Worm (Caenorhabditis elegans) whole organism, L4 larva: ENCODE measurements around the gene mrps-31.

Experiments used
- F10B5.3 ChIP-seq: sonication (generic microtip); optimal IDR thresholded peaks from 2 replicates; lab custom pipeline; 2016; ENCODE audit warnings: mild to moderate bottlenecking, missing genetic modification characterization, missing compliant biosample characterization
- T26A8.4 ChIP-seq: fragments of 200-800 bp; sonication (Bioruptor generic); IDR thresholded peaks from 2 replicates; pipeline ENCODE4 v1.3.6; 2022; ENCODE audit warnings: missing genetic modification characterization, missing compliant biosample characterization
- Y48G9A.11 ChIP-seq: fragments of 200-800 bp; sonication (Bioruptor generic); IDR thresholded peaks from 2 replicates; pipeline ENCODE4 v1.3.6; 2022; ENCODE audit warnings: missing genetic modification reagents, missing genetic modification characterization, missing compliant biosample characterization
- Y75B8A.6 ChIP-seq: fragments of 200-800 bp; sonication (Bioruptor generic); IDR thresholded peaks from 2 replicates; pipeline ENCODE4 v1.3.6; 2022; ENCODE audit warnings: missing genetic modification reagents, missing genetic modification characterization, missing compliant biosample characterization
- ZK546.5 ChIP-seq, 2 experiments: sonication (generic microtip); optimal IDR thresholded peaks; 2 replicates each; lab custom pipeline; 2017; ENCODE audit warnings: missing biosample characterization in 2 of 2, missing genetic modification characterization in 2 of 2
- aly-2 ChIP-seq: sonication (generic microtip); optimal IDR thresholded peaks from 2 replicates; lab custom pipeline; 2018; ENCODE audit warnings: missing biosample characterization, missing genetic modification characterization
- ama-1 ChIP-seq: fragments of 150-350 bp; optimal IDR thresholded peaks from 2 replicates; lab custom pipeline; 2014; ENCODE audit warnings: inconsistent platforms, mixed read lengths
- attf-4 ChIP-seq: sonication (generic microtip); optimal IDR thresholded peaks from 3 replicates; lab custom pipeline; 2017; ENCODE audit warnings: missing biosample characterization, missing genetic modification characterization
- ceh-28 ChIP-seq: fragments of 150-350 bp; optimal IDR thresholded peaks from 2 replicates; lab custom pipeline; 2014; ENCODE audit warnings: missing biosample characterization, missing genetic modification reagents, missing genetic modification characterization
- ceh-62 ChIP-seq: sonication (generic microtip); optimal IDR thresholded peaks from 2 replicates; lab custom pipeline; 2017; ENCODE audit warnings: missing biosample characterization, missing genetic modification characterization
- cey-2 ChIP-seq: sonication (generic microtip); optimal IDR thresholded peaks from 3 replicates; lab custom pipeline; 2017; ENCODE audit warnings: missing genetic modification characterization, mild to moderate bottlenecking, missing compliant biosample characterization, antibody characterized with exemption, borderline replicate concordance; ENCODE audit not compliant: insufficient read depth
- ctbp-1 ChIP-seq: fragments of 200-800 bp; sonication (Bioruptor generic); IDR thresholded peaks from 2 replicates; pipeline ENCODE4 v1.3.6; 2022; ENCODE audit warnings: missing genetic modification reagents, missing genetic modification characterization, missing compliant biosample characterization
- daf-12 ChIP-seq: fragments of 150-350 bp; optimal IDR thresholded peaks from 2 replicates; lab custom pipeline; 2014; ENCODE audit warnings: missing biosample characterization, missing genetic modification reagents, missing genetic modification characterization
- dmd-6 ChIP-seq: fragments of 200-800 bp; sonication (Bioruptor generic); IDR thresholded peaks from 2 replicates; pipeline ENCODE4 v1.3.6; 2022; ENCODE audit warnings: missing genetic modification reagents, missing genetic modification characterization, missing compliant biosample characterization
- egl-43 ChIP-seq: fragments of 200-800 bp; sonication (Bioruptor generic); IDR thresholded peaks from 2 replicates; pipeline ENCODE4 v1.3.6; 2022; ENCODE audit warnings: missing genetic modification reagents, missing genetic modification characterization, missing compliant biosample characterization
- fkh-10 ChIP-seq: fragments of 150-350 bp; optimal IDR thresholded peaks from 2 replicates; lab custom pipeline; 2014; ENCODE audit warnings: missing biosample characterization, missing genetic modification reagents, missing genetic modification characterization
- fos-1 ChIP-seq: fragments of 150-350 bp; optimal IDR thresholded peaks from 2 replicates; lab custom pipeline; 2014; ENCODE audit warnings: missing biosample characterization, missing genetic modification characterization
- hlh-11 ChIP-seq: fragments of 200-800 bp; sonication (Bioruptor generic); optimal IDR thresholded peaks from 2 replicates; lab custom pipeline; 2018; ENCODE audit warnings: mild to moderate bottlenecking, missing genetic modification characterization, missing compliant biosample characterization
- hlh-30 ChIP-seq: sonication (generic microtip); optimal IDR thresholded peaks from 2 replicates; lab custom pipeline; 2017; ENCODE audit warnings: antibody characterized with exemption, mild to moderate bottlenecking, missing genetic modification characterization, missing compliant biosample characterization; ENCODE audit not compliant: insufficient read depth
- hmg-1.1 ChIP-seq: fragments of 200-800 bp; sonication (Bioruptor generic); IDR thresholded peaks from 2 replicates; pipeline ENCODE4 v1.3.6; 2022; ENCODE audit warnings: missing genetic modification reagents, missing genetic modification characterization, missing compliant biosample characterization
- jun-1 ChIP-seq: fragments of 150-350 bp; optimal IDR thresholded peaks from 2 replicates; lab custom pipeline; 2014; ENCODE audit warnings: missing biosample characterization, missing genetic modification reagents, missing genetic modification characterization
- lin-1 ChIP-seq: fragments of 200-800 bp; sonication (Bioruptor generic); IDR thresholded peaks from 2 replicates; pipeline ENCODE4 v1.3.6; 2022; ENCODE audit warnings: missing genetic modification reagents, missing genetic modification characterization, missing compliant biosample characterization
- lin-13 ChIP-seq: fragments of 150-350 bp; optimal IDR thresholded peaks from 2 replicates; lab custom pipeline; 2014; ENCODE audit warnings: missing biosample characterization, missing genetic modification reagents, missing genetic modification characterization
- lin-15B ChIP-seq: fragments of 150-350 bp; sonication (generic microtip); optimal IDR thresholded peaks from 3 replicates; lab custom pipeline; 2014; ENCODE audit warnings: missing biosample characterization, missing genetic modification characterization
- lin-29 ChIP-seq: fragments of 200-800 bp; sonication (Bioruptor generic); IDR thresholded peaks from 2 replicates; pipeline ENCODE4 v1.3.6; 2022; ENCODE audit warnings: missing genetic modification reagents, missing genetic modification characterization, missing compliant biosample characterization
- lsy-2 ChIP-seq, 2 experiments: fragments of 150-350 bp in 1 of 2; sonication (generic microtip) in 1 of 2; optimal IDR thresholded peaks; 2 replicates each; lab custom pipeline; 2014 to 2017; ENCODE audit warnings: missing biosample characterization in 2 of 2, missing genetic modification characterization in 2 of 2
- mxl-2 ChIP-seq: fragments of 200-800 bp; sonication (Bioruptor generic); conservative IDR thresholded peaks from 2 replicates; pipeline ENCODE4 v1.3.6; 2022; ENCODE audit warnings: missing genetic modification reagents, missing genetic modification characterization, missing compliant biosample characterization
- nhr-11 ChIP-seq: fragments of 150-350 bp; optimal IDR thresholded peaks from 2 replicates; lab custom pipeline; 2014; ENCODE audit warnings: missing biosample characterization, missing genetic modification characterization
- nhr-237 ChIP-seq: sonication (generic microtip); optimal IDR thresholded peaks from 2 replicates; lab custom pipeline; 2017; ENCODE audit warnings: missing biosample characterization, missing genetic modification characterization
- nhr-25 ChIP-seq: sonication (generic microtip); optimal IDR thresholded peaks from 2 replicates; lab custom pipeline; 2017; ENCODE audit warnings: missing genetic modification characterization, mild to moderate bottlenecking, missing compliant biosample characterization, antibody characterized with exemption, moderate library complexity, borderline replicate concordance; ENCODE audit not compliant: insufficient read depth
- nhr-76 ChIP-seq: fragments of 150-350 bp; optimal IDR thresholded peaks from 2 replicates; lab custom pipeline; 2014; ENCODE audit warnings: missing biosample characterization, missing genetic modification characterization
- pqm-1 ChIP-seq: sonication (generic microtip); optimal IDR thresholded peaks from 2 replicates; lab custom pipeline; 2017; ENCODE audit warnings: missing biosample characterization, missing genetic modification characterization
- saeg-2 ChIP-seq: fragments of 200-800 bp; sonication (Bioruptor generic); IDR thresholded peaks from 2 replicates; pipeline ENCODE4 v1.3.6; 2022; ENCODE audit warnings: missing genetic modification reagents, missing genetic modification characterization, missing compliant biosample characterization
- skn-1 ChIP-seq: fragments of 150-350 bp; optimal IDR thresholded peaks from 2 replicates; lab custom pipeline; 2014; ENCODE audit warnings: missing biosample characterization, missing genetic modification characterization
- spr-3 ChIP-seq: fragments of 200-800 bp; sonication (Bioruptor generic); optimal IDR thresholded peaks from 2 replicates; lab custom pipeline; 2018; ENCODE audit warnings: mild to moderate bottlenecking, missing genetic modification characterization, missing compliant biosample characterization
- unc-62 ChIP-seq, 3 experiments: fragments of 150-350 bp in 1 of 3; sonication (generic microtip); optimal IDR thresholded peaks in 2 of 3; peaks in 1 of 3; 1 replicate in 1 of 3; 2 replicates in 2 of 3; lab custom pipeline; 2014 to 2017; ENCODE audit warnings: missing biosample characterization in 3 of 3, missing genetic modification characterization in 3 of 3, missing genetic modification reagents in 3 of 3, missing genotype in 1 of 3
- zfp-2 ChIP-seq: sonication (generic microtip); optimal IDR thresholded peaks from 2 replicates; lab custom pipeline; 2016; ENCODE audit warnings: mild to moderate bottlenecking, missing genetic modification characterization, missing compliant biosample characterization
- zip-2 ChIP-seq: fragments of 150-350 bp; optimal IDR thresholded peaks from 2 replicates; lab custom pipeline; 2014; ENCODE audit warnings: missing biosample characterization, missing genetic modification characterization

Gene mrps-31

ce11 chrIII:3677378-3677777, 47.2 kb upstream of the mrps-31 start (continued):
- no peak for TF ChIP-seq skn-1 (tag; lab: Kevin White, UChicago)
- no peak for TF ChIP-seq zfp-2 (tag; lab: Kevin White, UChicago)
- no peak for TF ChIP-seq F10B5.3 (tag; lab: Kevin White, UChicago)
- no peak for TF ChIP-seq ZK546.5 (tag; optimal IDR thresholded peaks at IDR 0.05; lab: Kevin White, UChicago)
- TF ChIP-seq T26A8.4 (GFP tag; lab: Robert Waterston, UW) = peak; percentile 50; the same call in 1 of the 2 replicates
- no peak for TF ChIP-seq ama-1
- no peak for TF ChIP-seq nhr-237 (tag; lab: Kevin White, UChicago)
- TF ChIP-seq jun-1 (tag; lab: Kevin White, UChicago) = no peak
- no peak for TF ChIP-seq nhr-25 (tag; lab: Kevin White, UChicago)
- peak; percentile 60 to 81 for TF ChIP-seq lsy-2 (tag; optimal IDR thresholded peaks at IDR 0.05; lab: Kevin White, UChicago)
- no peak for TF ChIP-seq lin-13 (GFP tag; lab: Kevin White, UChicago)
- peak; percentile 93 for TF ChIP-seq fkh-10 (GFP tag; lab: Kevin White, UChicago)
- TF ChIP-seq daf-12 (tag; lab: Kevin White, UChicago) = no peak
- TF ChIP-seq aly-2 (tag; lab: Kevin White, UChicago) = no peak
- no peak for TF ChIP-seq ceh-62
- TF ChIP-seq attf-4 (tag; lab: Kevin White, UChicago) = no peak
- peak; percentile 80 for TF ChIP-seq ctbp-1 (GFP tag; lab: Robert Waterston, UW)
- no peak for TF ChIP-seq pqm-1 (tag; lab: Kevin White, UChicago)
- peak; percentile 85 for TF ChIP-seq hmg-1.1
- TF ChIP-seq hlh-11 (tag; lab: Kevin White, UChicago) = peak; percentile 78
- TF ChIP-seq fos-1 = no peak
- peak; percentile 67 for TF ChIP-seq ceh-28 (tag; lab: Kevin White, UChicago)
- TF ChIP-seq hlh-30 (tag; lab: Kevin White, UChicago) = peak; percentile 73
- no peak for TF ChIP-seq lin-1 (GFP tag; lab: Robert Waterston, UW)
- no peak for TF ChIP-seq nhr-76
- TF ChIP-seq Y48G9A.11 (GFP tag; lab: Robert Waterston, UW) = no peak
- no peak for TF ChIP-seq dmd-6 (GFP tag; lab: Robert Waterston, UW)
- TF ChIP-seq lin-15B (tag; lab: Kevin White, UChicago) = no peak
- TF ChIP-seq, all 104 proteins: peak for 27

ce11 chrIII:3675480-3675879, 45.3 kb upstream of the mrps-31 start:
- TF ChIP-seq fos-1 (no peak), spr-3 (GFP tag; lab: Kevin White, UChicago) (no peak), aly-2 (tag; lab: Kevin White, UChicago) (no peak), nhr-25 (tag; lab: Kevin White, UChicago) (no peak), F10B5.3 (tag; lab: Kevin White, UChicago) (no peak), lin-1 (GFP tag; lab: Robert Waterston, UW) (no peak), hlh-30 (tag; lab: Kevin White, UChicago) (no peak), cey-2 (tag; lab: Kevin White, UChicago) (no peak), mxl-2 (GFP tag; lab: Robert Waterston, UW) (no peak), daf-12 (tag; lab: Kevin White, UChicago) (no peak), jun-1 (tag; lab: Kevin White, UChicago) (no peak)

- no peak for TF ChIP-seq egl-43 (GFP tag; lab: Robert Waterston, UW)
- TF ChIP-seq nhr-11 (tag; lab: Kevin White, UChicago) = no peak
- TF ChIP-seq zip-2 = no peak
- no peak for TF ChIP-seq unc-62 (GFP tag; optimal IDR thresholded peaks at IDR 0.05 in 1 of 2; lab: Kevin White, UChicago)
- TF ChIP-seq unc-62 (tag; optimal IDR thresholded peaks at IDR 0.05; lab: Kevin White, UChicago) = no peak
- no peak for TF ChIP-seq attf-4 (tag; lab: Kevin White, UChicago)
- no peak for TF ChIP-seq lin-29 (GFP tag; lab: Robert Waterston, UW)
- no peak for TF ChIP-seq ceh-62
- no peak for TF ChIP-seq Y75B8A.6 (GFP tag; lab: Robert Waterston, UW)
- no peak for TF ChIP-seq saeg-2 (GFP tag; lab: Robert Waterston, UW)
- no peak for TF ChIP-seq nhr-25 (tag; lab: Kevin White, UChicago)
Observed at ce11 chrIII:3674149-3674548, 44.0 kb upstream of the mrps-31 start.
